Fruit fly (Drosophila melanogaster): Measurements from ENCODE around the gene AttD.

The AttD gene

dm6 chr3R:17618699-17619150 is 6.3 kb upstream of the AttD start, which contains the start of the genes CG14324 and CG14326:
Gene CG14324 (minus strand): TSS chr3R:17618799.
Gene CG14326 (plus strand): TSS chr3R:17619100.
- TF ChIP-seq bbx (GFP tag; IDR thresholded peaks at IDR 0.05; ENCODE audit: partially characterized antibody), result no peak
- TF ChIP-seq Atf-2 (GFP tag; optimal IDR thresholded peaks at IDR 0.05), result no peak
- no peak for TF ChIP-seq Ada2b (GFP tag; IDR thresholded peaks at IDR 0.05)
- TF ChIP-seq CG9437 (GFP tag; optimal IDR thresholded peaks at IDR 0.05), result no peak
- no peak for TF ChIP-seq CG6272 (GFP tag; IDR thresholded peaks at IDR 0.05)
- no peak for TF ChIP-seq Hr39 (optimal IDR thresholded peaks at IDR 0.05)
- no peak for TF ChIP-seq ATbp (GFP tag; optimal IDR thresholded peaks at IDR 0.05)
- TF ChIP-seq ac (GFP tag; optimal IDR thresholded peaks at IDR 0.05), result no peak
- no peak for TF ChIP-seq D (optimal IDR thresholded peaks at IDR 0.05)
- no peak for TF ChIP-seq D (GFP tag; optimal IDR thresholded peaks at IDR 0.05)

- TF ChIP-seq CTCF (GFP tag; optimal IDR thresholded peaks at IDR 0.05) (no peak), CG9817 (tag; optimal IDR thresholded peaks at IDR 0.05) (no peak), hkb (optimal IDR thresholded peaks at IDR 0.05) (no peak), hkb (GFP tag; IDR thresholded peaks at IDR 0.05) (peak; percentile 31; the same call in 1 of the 2 replicates), Mes4 (GFP tag; optimal IDR thresholded peaks at IDR 0.05) (no peak), ac (GFP tag; optimal IDR thresholded peaks at IDR 0.05) (no peak), HHEX (GFP tag; optimal IDR thresholded peaks at IDR 0.05) (no peak), dysf (GFP tag; IDR thresholded peaks at IDR 0.05) (no peak), stc (GFP tag; IDR thresholded peaks at IDR 0.05) (peak; percentile 21; the same call in 1 of the 2 replicates), HmgZ (tag; optimal IDR thresholded peaks at IDR 0.05) (no peak), lab (GFP tag; optimal IDR thresholded peaks at IDR 0.05) (peak; percentile 0), CG12391 (tag; optimal IDR thresholded peaks at IDR 0.05) (no peak), Max (GFP tag; optimal IDR thresholded peaks at IDR 0.05) (no peak), sens (GFP tag) (peak; percentile 82), CG10654 (GFP tag; optimal IDR thresholded peaks at IDR 0.05) (no peak), unc-4 (GFP tag; IDR thresholded peaks at IDR 0.05; ENCODE audit: partially characterized antibody) (peak; percentile 60; the same call in 1 of the 2 replicates), CG8388 (GFP tag; optimal IDR thresholded peaks at IDR 0.05) (peak; percentile 6), unpg (GFP tag; optimal IDR thresholded peaks at IDR 0.05) (peak; percentile 4), zen2 (GFP tag; IDR thresholded peaks at IDR 0.05; ENCODE audit: partially characterized antibody) (peak; percentile 56), zen (tag; optimal IDR thresholded peaks at IDR 0.05) (no peak), CG42726 (GFP tag; IDR thresholded peaks at IDR 0.05; ENCODE audit: partially characterized antibody) (peak; percentile 86), CG34224 (GFP tag; IDR thresholded peaks at IDR 0.05; ENCODE audit: partially characterized antibody) (peak; percentile 75; the same call in 2 of the 3 replicates), CG16863 (GFP tag; optimal IDR thresholded peaks at IDR 0.05) (no peak), en (GFP tag; optimal IDR thresholded peaks at IDR 0.05) (no peak), CG9727 (GFP tag; optimal IDR thresholded peaks at IDR 0.05) (no peak), CG15514 (GFP tag; optimal IDR thresholded peaks at IDR 0.05) (no peak), nerfin-2 (GFP tag; IDR thresholded peaks at IDR 0.05; ENCODE audit: partially characterized antibody) (peak; percentile 86), Hr78 (GFP tag; optimal IDR thresholded peaks at IDR 0.05) (peak in 1 of 2 experiments; percentile 0), E2f1 (GFP tag; IDR thresholded peaks at IDR 0.05) (no peak), CG3726 (GFP tag; IDR thresholded peaks at IDR 0.05) (no peak), zfh1 (GFP tag; IDR thresholded peaks at IDR 0.05) (no peak), scrt (GFP tag; optimal IDR thresholded peaks at IDR 0.05) (peak; percentile 15), CG7271 (tag; optimal IDR thresholded peaks at IDR 0.05) (no peak), D19A (tag; optimal IDR thresholded peaks at IDR 0.05) (peak; percentile 47), TFAM (GFP tag; optimal IDR thresholded peaks at IDR 0.05) (no peak), CG32532 (GFP tag; IDR thresholded peaks at IDR 0.05) (no peak), zfh2 (GFP tag; optimal IDR thresholded peaks at IDR 0.05) (no peak), rib (GFP tag; IDR thresholded peaks at IDR 0.05) (no peak), slou (GFP tag; optimal IDR thresholded peaks at IDR 0.05) (no peak), Bgb (GFP tag; IDR thresholded peaks at IDR 0.05; ENCODE audit: partially characterized antibody) (peak; percentile 86)
Measured at dm6 chr3R:17619726-17620282, 5.3 kb upstream of the AttD start.
